Worm (Caenorhabditis elegans): ENCODE data around the gene sra-12.
"Not testable (repeated sequence)": the region's sequence is repeated elsewhere in the genome, so short reads cannot be mapped to it uniquely, and the experiment has no call there.

sra-12 gene

DNA sequence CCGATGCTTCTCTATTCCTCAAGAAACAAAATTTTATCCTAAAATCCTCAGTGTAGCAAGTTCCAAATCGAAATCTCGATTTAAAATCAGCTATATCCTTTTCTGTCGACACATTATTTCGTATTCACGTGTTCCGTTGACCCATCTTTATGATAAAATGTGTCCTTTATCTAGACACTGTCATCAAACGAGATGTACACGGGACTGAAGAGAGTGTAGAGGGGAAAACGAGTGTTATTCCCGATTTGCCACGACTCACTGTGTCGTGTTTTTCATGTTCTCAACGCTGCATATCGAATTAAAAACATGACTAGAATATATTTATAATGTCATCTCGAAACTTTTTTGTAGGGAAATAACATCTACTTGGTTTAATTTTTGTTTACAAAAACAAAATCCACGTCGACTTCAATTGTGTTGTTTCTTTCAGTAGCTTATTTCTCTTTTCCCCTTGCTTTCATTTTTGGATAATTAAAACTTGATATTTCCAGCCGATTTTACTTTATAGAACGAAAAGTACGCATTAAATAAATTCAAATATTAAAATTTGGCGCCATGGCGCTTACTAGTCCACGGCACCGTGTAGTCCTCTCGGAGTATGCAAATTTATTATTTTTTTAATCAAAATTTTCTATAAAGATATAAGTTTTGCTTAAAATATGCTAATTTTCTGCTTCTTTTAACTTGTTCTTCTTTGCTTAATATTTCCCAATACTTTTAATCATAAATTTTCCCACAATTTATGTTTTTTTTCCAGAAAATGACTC lies 21.7 kb upstream of the sra-12 start, which contains the start of gene metr-1:
Gene metr-1 (plus strand): TSS at position 758 of the 767 bp plus-strand sequence.
- TF ChIP-seq ham-2 (GFP tag; optimal IDR thresholded peaks at IDR 0.05) (peak; percentile 16), elt-1 (tag; optimal IDR thresholded peaks at IDR 0.05; ENCODE audit: borderline replicate concordance, insufficient read depth) (peak; percentile 88), mep-1 (tag; optimal IDR thresholded peaks at IDR 0.05) (no peak), sem-2 (GFP tag; optimal IDR thresholded peaks at IDR 0.05) (no peak)

DNA sequence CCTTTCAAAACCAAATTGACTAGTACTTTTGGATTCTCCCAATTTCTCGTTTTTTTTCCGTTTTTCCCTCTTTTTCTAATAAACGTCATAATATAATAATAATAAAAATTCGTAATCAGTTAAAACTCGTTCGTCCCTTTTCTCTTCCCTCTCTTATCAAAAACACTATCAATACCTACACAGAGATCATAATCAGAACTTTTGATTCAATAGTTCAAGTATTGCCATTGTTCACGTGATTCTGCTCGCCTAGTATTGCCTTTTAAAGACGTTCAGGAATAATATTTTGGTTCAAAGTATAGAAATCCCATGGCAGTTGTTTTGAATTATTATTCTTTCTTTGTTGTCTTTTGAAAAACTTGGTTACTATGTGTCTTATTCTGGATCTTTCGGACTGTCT lies 20.4 kb upstream of the sra-12 start:
- TF ChIP-seq ztf-11 (tag; optimal IDR thresholded peaks at IDR 0.05) (no peak), ces-1 (GFP tag; optimal IDR thresholded peaks at IDR 0.05) (no peak), nhr-12 (tag; optimal IDR thresholded peaks at IDR 0.05) (no peak)

DNA sequence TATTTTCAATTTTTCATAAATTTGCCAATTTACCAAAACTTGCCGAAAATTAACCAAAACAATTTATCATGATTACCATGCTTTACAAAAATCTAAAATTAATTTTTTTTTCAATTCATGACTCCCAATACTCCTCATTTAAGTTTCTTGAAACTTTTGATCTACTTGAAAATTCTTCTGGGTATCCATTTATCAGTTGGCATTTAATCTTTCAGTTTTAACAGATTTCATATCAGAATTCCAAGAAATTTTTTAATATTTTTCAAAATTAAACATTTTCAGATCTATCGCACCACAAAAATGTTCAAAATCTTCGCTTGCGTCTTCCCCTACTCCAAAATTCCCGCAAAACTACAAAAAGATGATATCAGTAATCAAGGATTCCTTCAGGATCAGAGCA lies 19.7 kb upstream of the sra-12 start, which contains the start of gene Y19D2B.2:
Gene Y19D2B.2 (plus strand): TSS at position 301 of the 400 bp plus-strand sequence.
- TF ChIP-seq ceh-83 (GFP tag; optimal IDR thresholded peaks at IDR 0.05) (no peak), lsy-2 (tag; optimal IDR thresholded peaks at IDR 0.05) (no peak), pha-4 (tag; optimal IDR thresholded peaks at IDR 0.05) (no peak), flh-1 (GFP tag; optimal IDR thresholded peaks at IDR 0.05) (no peak), nhr-237 (tag; optimal IDR thresholded peaks at IDR 0.05) (no peak)

ce11 chrII:10922874-10923273 lies 18.6 kb upstream of the sra-12 start, which contains the start of gene Y19D2B.1:
Y19D2B.1 (minus strand) TSS chrII:10922974.
- not testable (repeated sequence) for TF ChIP-seq ztf-11 (tag; optimal IDR thresholded peaks at IDR 0.05); elt-1 (tag; optimal IDR thresholded peaks at IDR 0.05; ENCODE audit: borderline replicate concordance, insufficient read depth); ceh-39 (tag; optimal IDR thresholded peaks at IDR 0.05)

ce11 chrII:10918293-10918756 lies 14.0 kb upstream of the sra-12 start, which contains the start of gene tba-4:
tba-4 (plus strand) TSS chrII:10918706.
- TF ChIP-seq ztf-11 (tag; optimal IDR thresholded peaks at IDR 0.05) (no peak), lsy-2 (tag; optimal IDR thresholded peaks at IDR 0.05) (no peak), sem-2 (GFP tag; optimal IDR thresholded peaks at IDR 0.05) (no peak), pha-4 (tag; optimal IDR thresholded peaks at IDR 0.05) (no peak), elt-1 (tag; optimal IDR thresholded peaks at IDR 0.05; ENCODE audit: borderline replicate concordance, insufficient read depth) (no peak), ceh-83 (GFP tag; optimal IDR thresholded peaks at IDR 0.05) (no peak), mab-5 (tag; optimal IDR thresholded peaks at IDR 0.05) (no peak), ceh-39 (tag; optimal IDR thresholded peaks at IDR 0.05) (no peak), hlh-1 (tag; optimal IDR thresholded peaks at IDR 0.05) (no peak)

DNA sequence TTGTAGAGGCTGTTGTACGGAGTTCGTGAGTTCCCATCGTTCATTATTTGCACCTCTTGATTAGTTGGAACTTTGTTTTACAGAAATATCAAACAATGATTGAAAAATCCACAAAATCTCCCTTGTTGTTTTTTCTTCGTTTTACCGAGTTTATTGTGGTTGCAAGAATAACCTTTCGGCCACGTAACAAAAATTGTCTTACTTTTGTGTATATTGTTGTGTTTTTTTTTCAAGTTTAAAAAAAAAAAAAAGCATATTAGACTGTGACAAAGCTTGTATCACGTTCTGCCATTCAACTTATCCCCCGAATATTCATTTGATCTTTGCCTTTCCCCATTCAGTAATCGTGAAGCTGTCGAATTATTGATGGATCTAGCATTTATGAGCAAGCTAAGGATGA lies 12.9 kb upstream of the sra-12 start, which contains the start of gene F44F4.10:
Gene F44F4.10 (minus strand): TSS at position 101 of the 400 bp plus-strand sequence.
- TF ChIP-seq ceh-39 (tag; optimal IDR thresholded peaks at IDR 0.05) (no peak), nhr-2 (tag; optimal IDR thresholded peaks at IDR 0.05) (no peak), elt-1 (tag; optimal IDR thresholded peaks at IDR 0.05; ENCODE audit: borderline replicate concordance, insufficient read depth) (no peak), nhr-12 (tag; optimal IDR thresholded peaks at IDR 0.05) (no peak), sem-2 (GFP tag; optimal IDR thresholded peaks at IDR 0.05) (no peak), bed-3 (GFP tag; optimal IDR thresholded peaks at IDR 0.05) (no peak), hlh-1 (tag; optimal IDR thresholded peaks at IDR 0.05) (no peak), drap-1 (GFP tag; optimal IDR thresholded peaks at IDR 0.05) (no peak), ceh-83 (GFP tag; optimal IDR thresholded peaks at IDR 0.05) (no peak), unc-62 (GFP tag; optimal IDR thresholded peaks at IDR 0.05) (no peak), pha-4 (tag; optimal IDR thresholded peaks at IDR 0.05) (no peak)

- TF ChIP-seq nhr-76 (tag; optimal IDR thresholded peaks at IDR 0.05) (no peak), sptf-1 (tag; optimal IDR thresholded peaks at IDR 0.05) (no peak), ham-2 (GFP tag; optimal IDR thresholded peaks at IDR 0.05) (no peak), nhr-237 (tag; optimal IDR thresholded peaks at IDR 0.05) (no peak), nhr-2 (tag; optimal IDR thresholded peaks at IDR 0.05) (no peak), M03D4.4 (tag; optimal IDR thresholded peaks at IDR 0.05) (no peak), ceh-83 (GFP tag; optimal IDR thresholded peaks at IDR 0.05) (no peak), mls-2 (tag; optimal IDR thresholded peaks at IDR 0.05) (no peak), blmp-1 (tag; optimal IDR thresholded peaks at IDR 0.05) (no peak), sem-2 (GFP tag; optimal IDR thresholded peaks at IDR 0.05) (no peak), unc-39 (tag; optimal IDR thresholded peaks at IDR 0.05) (no peak), mab-5 (tag; optimal IDR thresholded peaks at IDR 0.05) (no peak), ceh-39 (tag; optimal IDR thresholded peaks at IDR 0.05) (no peak), nhr-12 (tag; optimal IDR thresholded peaks at IDR 0.05) (no peak), zip-8 (tag; optimal IDR thresholded peaks at IDR 0.05) (no peak), hlh-1 (tag; optimal IDR thresholded peaks at IDR 0.05) (no peak), lin-32 (GFP tag; optimal IDR thresholded peaks at IDR 0.05) (no peak), cnd-1 (tag; optimal IDR thresholded peaks at IDR 0.05) (no peak), lsy-2 (tag; optimal IDR thresholded peaks at IDR 0.05) (no peak)
These were observed 11.5 kb upstream of the sra-12 start, which contains the start of gene F44F4.9 for ce11 chrII:10915732-10916131. F44F4.9 (minus strand) TSS chrII:10915832.
